Worm (Caenorhabditis elegans) whole organism, L4/young adult: Measurements from ENCODE around the gene ceh-74.

Experiments
- W03F9.2 ChIP-seq: fragments of 150-350 bp; optimal IDR thresholded peaks from 2 replicates; lab custom pipeline; 2014; ENCODE audit warnings: missing biosample characterization, missing genetic modification characterization
- dao-5 ChIP-seq: sonication (generic microtip); optimal IDR thresholded peaks from 2 replicates; lab custom pipeline; 2016; ENCODE audit warnings: missing genotype, missing genetic modification characterization, moderate library complexity, missing compliant biosample characterization
- him-1 ChIP-seq: sonication (generic microtip); optimal IDR thresholded peaks from 2 replicates; lab custom pipeline; 2016; ENCODE audit warnings: missing genotype, missing genetic modification reagents, missing genetic modification characterization, missing compliant biosample characterization

ce11 chrV:14162959-14163548 lies 14.8 kb upstream of the ceh-74 start, which contains the start of gene srd-26:
- TF ChIP-seq W03F9.2 (tag; lab: Kevin White, UChicago) (no peak), him-1 (tag; lab: Kevin White, UChicago) (no peak), dao-5 (tag; lab: Kevin White, UChicago) (no peak)
